Worm (Caenorhabditis elegans) whole organism, midembryonic: ENCODE results near the gene irld-9.

Source experiments
- T22C8.4 ChIP-seq: fragments of 200-800 bp; sonication (Bioruptor generic); IDR thresholded peaks from 2 replicates; pipeline ENCODE4 v1.3.6; 2022; ENCODE audit warnings: missing genetic modification characterization, missing compliant biosample characterization
- cog-1 ChIP-seq: sonication (generic microtip); optimal IDR thresholded peaks from 2 replicates; lab custom pipeline; 2016; ENCODE audit warnings: missing genetic modification characterization, missing compliant biosample characterization
- flt-1 ChIP-seq: fragments of 200-800 bp; sonication (Bioruptor generic); IDR thresholded peaks from 2 replicates; pipeline ENCODE4 v1.3.6; 2022; ENCODE audit warnings: missing genetic modification characterization, missing compliant biosample characterization
- med-1 ChIP-seq: sonication (generic microtip); optimal IDR thresholded peaks from 2 replicates; lab custom pipeline; 2017; ENCODE audit warnings: missing genetic modification characterization, mild to moderate bottlenecking, missing compliant biosample characterization, antibody characterized with exemption, missing genetic modification reagents; ENCODE audit not compliant: insufficient read depth
- ref-1 ChIP-seq: fragments of 200-800 bp; sonication (Bioruptor generic); conservative IDR thresholded peaks from 2 replicates; pipeline ENCODE4 v1.3.6; 2022; ENCODE audit warnings: missing genetic modification reagents, missing genetic modification characterization, missing compliant biosample characterization
- tab-1 ChIP-seq: fragments of 200-800 bp; sonication (Bioruptor generic); IDR thresholded peaks from 2 replicates; pipeline ENCODE4 v1.3.6; 2022; ENCODE audit warnings: missing genetic modification characterization, missing compliant biosample characterization
- ztf-29 ChIP-seq: fragments of 200-800 bp; sonication (Bioruptor generic); IDR thresholded peaks from 2 replicates; pipeline ENCODE4 v1.3.6; 2022; ENCODE audit warnings: missing genetic modification reagents, missing genetic modification characterization, missing compliant biosample characterization

DNA sequence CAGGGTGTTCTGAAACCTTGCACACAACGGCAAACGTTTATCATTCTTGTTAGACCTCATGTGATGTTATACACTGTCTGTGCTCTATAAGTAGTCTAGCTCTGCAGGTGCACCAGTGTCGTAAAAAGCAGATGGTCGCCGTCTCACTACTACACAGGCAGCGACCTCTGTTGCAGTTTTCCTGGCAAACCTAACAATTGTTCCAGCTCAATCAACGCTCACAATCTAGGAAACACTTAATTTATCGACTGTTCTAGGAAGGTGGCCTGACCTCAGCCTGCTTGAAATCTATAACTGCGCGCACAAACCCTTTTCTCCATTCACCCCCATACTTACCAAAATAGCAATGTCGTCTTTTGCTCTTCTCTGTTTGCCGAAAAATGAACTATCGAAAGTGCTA lies 14.4 kb downstream of the irld-9 start, which contains the start of gene fbxb-11:
- TF ChIP-seq flt-1 (GFP tag; lab: Robert Waterston, UW) (no peak), T22C8.4 (GFP tag; lab: Robert Waterston, UW) (no peak), tab-1 (GFP tag; lab: Robert Waterston, UW) (no peak), ref-1 (GFP tag; lab: Robert Waterston, UW) (no peak), ztf-29 (GFP tag; lab: Robert Waterston, UW) (no peak), med-1 (GFP tag; lab: Kevin White, UChicago) (no peak), cog-1 (tag; lab: Kevin White, UChicago) (no peak)
